Fruit fly (Drosophila melanogaster) whole organism, embryonic: Measurements from ENCODE around the gene CG43095.

ENCODE experiments used
- Ada2b ChIP-seq: fragments of 200-800 bp; sonication (Bioruptor generic); IDR thresholded peaks from 2 replicates; pipeline ENCODE4 v1.3.6; 2022; ENCODE audit warnings: missing biosample characterization, missing genetic modification characterization
- Awh ChIP-seq: fragments of 200-800 bp; sonication (Bioruptor generic); IDR thresholded peaks from 2 replicates; pipeline ENCODE4, ENCODE4 v1.3.6; 2022; ENCODE audit warnings: missing biosample characterization, missing genetic modification characterization
- BtbVII ChIP-seq: fragments of 200-800 bp; sonication (Bioruptor generic); optimal IDR thresholded peaks from 3 replicates; lab custom pipeline; 2017; ENCODE audit warnings: missing biosample characterization, mild to moderate bottlenecking, missing genetic modification characterization
- C15 ChIP-seq: fragments of 200-800 bp; sonication (Bioruptor generic); IDR thresholded peaks from 3 replicates; pipeline ENCODE4 v1.3.6; 2022; ENCODE audit warnings: missing biosample characterization, missing genetic modification characterization
- CG1024 ChIP-seq: fragments of 200-800 bp; sonication (Bioruptor generic); IDR thresholded peaks from 2 replicates; pipeline ENCODE4 v1.3.6; 2022; ENCODE audit warnings: missing biosample characterization, missing genetic modification characterization
- CG10959 ChIP-seq: fragments of 200-800 bp; sonication (Bioruptor generic); IDR thresholded peaks from 2 replicates; pipeline ENCODE4 v1.3.6; 2022; ENCODE audit warnings: missing biosample characterization, missing genetic modification characterization
- CG10979 ChIP-seq: fragments of 200-800 bp; sonication (Bioruptor generic); optimal IDR thresholded peaks from 2 replicates; lab custom pipeline; 2018; ENCODE audit warnings: missing biosample characterization, mild to moderate bottlenecking, missing genetic modification characterization, moderate library complexity
- CG11456 ChIP-seq: fragments of 200-800 bp; sonication (Bioruptor generic); IDR thresholded peaks from 3 replicates; pipeline ENCODE4 v1.3.6; 2022; ENCODE audit warnings: missing biosample characterization, missing genetic modification characterization
- CG12659 ChIP-seq: fragments of 200-800 bp; sonication (Bioruptor generic); optimal IDR thresholded peaks from 3 replicates; lab custom pipeline; 2017; ENCODE audit warnings: mild to moderate bottlenecking, missing biosample characterization, missing genetic modification reagents, missing genetic modification characterization
- CG15696 ChIP-seq: fragments of 200-800 bp; sonication (Bioruptor generic); optimal IDR thresholded peaks from 2 replicates; lab custom pipeline; 2019; ENCODE audit warnings: missing biosample characterization, mild to moderate bottlenecking, missing genetic modification characterization, moderate library complexity
- CG1602 ChIP-seq: fragments of 200-800 bp; sonication (Bioruptor generic); optimal IDR thresholded peaks from 3 replicates; lab custom pipeline; 2016; ENCODE audit warnings: missing biosample characterization, missing genetic modification characterization
- CG1603 ChIP-seq: fragments of 200-800 bp; sonication (Bioruptor generic); optimal IDR thresholded peaks from 2 replicates; lab custom pipeline; 2019; ENCODE audit warnings: missing biosample characterization, mild to moderate bottlenecking, missing genetic modification characterization, moderate library complexity
- CG1832 ChIP-seq: fragments of 200-800 bp; sonication (Bioruptor generic); optimal IDR thresholded peaks from 2 replicates; lab custom pipeline; 2017; ENCODE audit warnings: missing biosample characterization, mild to moderate bottlenecking, missing genetic modification characterization, inconsistent platforms
- CG2199 ChIP-seq: fragments of 200-800 bp; sonication (Bioruptor generic); IDR thresholded peaks from 3 replicates; pipeline ENCODE4 v1.3.6; 2022; ENCODE audit warnings: missing biosample characterization, missing genetic modification characterization
- CG31365 ChIP-seq: fragments of 200-800 bp; sonication (Bioruptor generic); optimal IDR thresholded peaks from 2 replicates; lab custom pipeline; 2018; ENCODE audit warnings: missing biosample characterization, mild to moderate bottlenecking, missing genetic modification characterization
- CG32767 ChIP-seq: fragments of 200-800 bp; sonication (Bioruptor generic); IDR thresholded peaks from 2 replicates; pipeline ENCODE4 v1.3.6; 2022; ENCODE audit warnings: missing biosample characterization, missing genetic modification characterization
- CG3847 ChIP-seq: fragments of 200-800 bp; sonication (Bioruptor generic); IDR thresholded peaks from 2 replicates; pipeline ENCODE4 v1.3.6; 2022; ENCODE audit warnings: missing biosample characterization, missing genetic modification characterization
- CG4617 ChIP-seq: fragments of 200-800 bp; sonication (Bioruptor generic); optimal IDR thresholded peaks from 3 replicates; lab custom pipeline; 2016; ENCODE audit warnings: missing biosample characterization, missing genetic modification characterization, borderline replicate concordance
- CG5245 ChIP-seq: fragments of 200-800 bp; sonication (Bioruptor generic); optimal IDR thresholded peaks from 3 replicates; lab custom pipeline; 2016; ENCODE audit warnings: missing biosample characterization, missing genetic modification characterization
- CG6689 ChIP-seq: fragments of 200-800 bp; sonication (Bioruptor generic); IDR thresholded peaks from 2 replicates; pipeline ENCODE4 v1.3.6; 2022; ENCODE audit warnings: missing biosample characterization, missing genetic modification characterization
- CG7963 ChIP-seq: fragments of 200-800 bp; sonication (Bioruptor generic); IDR thresholded peaks from 3 replicates; pipeline ENCODE4 v1.3.6; 2022; ENCODE audit warnings: missing biosample characterization, missing genetic modification characterization; ENCODE audit not compliant: partially characterized antibody
- CG8765 ChIP-seq: fragments of 200-800 bp; sonication (Bioruptor generic); IDR thresholded peaks from 2 replicates; pipeline ENCODE4 v1.3.6; 2022; ENCODE audit warnings: missing biosample characterization, missing genetic modification characterization
- Camta ChIP-seq: fragments of 200-800 bp; sonication (Bioruptor generic); optimal IDR thresholded peaks from 2 replicates; lab custom pipeline; 2016; ENCODE audit warnings: missing biosample characterization, missing genetic modification characterization
- Chrac-16 ChIP-seq: fragments of 200-800 bp; sonication (Bioruptor generic); optimal IDR thresholded peaks from 3 replicates; lab custom pipeline; 2016; ENCODE audit warnings: missing biosample characterization, missing genetic modification characterization
- Dip2 ChIP-seq: fragments of 200-800 bp; sonication (Bioruptor generic); IDR thresholded peaks from 2 replicates; pipeline ENCODE4 v1.3.6; 2022; ENCODE audit warnings: missing biosample characterization, missing genetic modification characterization
- Dref ChIP-seq: fragments of 200-800 bp; sonication (Bioruptor generic); IDR thresholded peaks from 2 replicates; pipeline ENCODE4 v1.3.6; 2022; ENCODE audit warnings: missing biosample characterization, missing genetic modification characterization
- Ets97D ChIP-seq: fragments of 200-800 bp; sonication (Bioruptor generic); optimal IDR thresholded peaks from 3 replicates; lab custom pipeline; 2016; ENCODE audit warnings: missing biosample characterization, missing genetic modification characterization
- H2.0 ChIP-seq: fragments of 200-800 bp; sonication (Bioruptor generic); IDR thresholded peaks from 2 replicates; pipeline ENCODE4 v1.3.6; 2022; ENCODE audit warnings: missing biosample characterization, missing genetic modification characterization
- Hr3 ChIP-seq: fragments of 200-800 bp; sonication (Bioruptor generic); optimal IDR thresholded peaks from 3 replicates; lab custom pipeline; 2016; ENCODE audit warnings: missing biosample characterization, missing genetic modification characterization
- Myb ChIP-seq: fragments of 200-800 bp; sonication (Bioruptor generic); optimal IDR thresholded peaks from 2 replicates; lab custom pipeline; 2016; ENCODE audit warnings: missing biosample characterization, missing genetic modification characterization
- Nf-YA ChIP-seq: fragments of 200-800 bp; sonication (Bioruptor generic); IDR thresholded peaks from 2 replicates; pipeline ENCODE4 v1.3.6; 2022; ENCODE audit warnings: missing biosample characterization, missing genetic modification characterization
- Sry-β ChIP-seq: fragments of 200-800 bp; sonication (Bioruptor generic); optimal IDR thresholded peaks from 2 replicates; lab custom pipeline; 2018; ENCODE audit warnings: missing biosample characterization, mild to moderate bottlenecking, missing genetic modification characterization, moderate library complexity
- Taf1 ChIP-seq: fragments of 200-800 bp; sonication (Bioruptor generic); IDR thresholded peaks from 2 replicates; pipeline ENCODE4 v1.3.6; 2022; ENCODE audit warnings: missing biosample characterization, missing genetic modification characterization
- Xrp1 ChIP-seq: fragments of 200-800 bp; sonication (Bioruptor generic); IDR thresholded peaks from 2 replicates; pipeline ENCODE4 v1.3.6; 2022; ENCODE audit warnings: missing biosample characterization, missing genetic modification characterization
- bowl ChIP-seq: fragments of 200-800 bp; sonication (Bioruptor generic); IDR thresholded peaks from 2 replicates; pipeline ENCODE4 v1.3.6; 2022; ENCODE audit warnings: missing biosample characterization, missing genetic modification characterization
- cas ChIP-seq: fragments of 200-800 bp; sonication (Bioruptor generic); IDR thresholded peaks from 2 replicates; pipeline ENCODE4 v1.3.6; 2022; ENCODE audit warnings: missing biosample characterization, missing genetic modification characterization
- crp ChIP-seq, 2 experiments: fragments of 200-800 bp; sonication (Bioruptor generic); optimal IDR thresholded peaks; 2 replicates in 1 of 2; 3 replicates in 1 of 2; lab custom pipeline; 2017; ENCODE audit warnings: missing biosample characterization in 2 of 2, missing genetic modification characterization in 2 of 2, mild to moderate bottlenecking in 1 of 2, moderate library complexity in 1 of 2
- dan ChIP-seq: fragments of 200-800 bp; sonication (Bioruptor generic); IDR thresholded peaks from 2 replicates; pipeline ENCODE4 v1.3.6; 2022; ENCODE audit warnings: missing biosample characterization, missing genetic modification characterization
- dimm ChIP-seq: fragments of 200-800 bp; sonication (Bioruptor generic); IDR thresholded peaks from 2 replicates; pipeline ENCODE4 v1.3.6; 2022; ENCODE audit warnings: missing biosample characterization, missing genetic modification characterization
- eve ChIP-seq, 2 experiments: fragments of >200 bp; optimal IDR thresholded peaks; 2 replicates each; lab custom pipeline; 2017; ENCODE audit warnings: missing biosample characterization in 2 of 2, missing genetic modification characterization in 2 of 2
- her ChIP-seq: fragments of 200-800 bp; sonication (Bioruptor generic); optimal IDR thresholded peaks from 2 replicates; lab custom pipeline; 2016; ENCODE audit warnings: missing biosample characterization, missing genetic modification characterization
- jing ChIP-seq: fragments of 200-800 bp; sonication (Bioruptor generic); optimal IDR thresholded peaks from 2 replicates; lab custom pipeline; 2018; ENCODE audit warnings: missing biosample characterization, mild to moderate bottlenecking, missing genetic modification characterization
- kay ChIP-seq: fragments of 200-800 bp; sonication (Bioruptor generic); optimal IDR thresholded peaks from 2 replicates; lab custom pipeline; 2016; ENCODE audit warnings: missing biosample characterization, missing genetic modification characterization
- nau ChIP-seq: fragments of 200-800 bp; sonication (Bioruptor generic); optimal IDR thresholded peaks from 3 replicates; lab custom pipeline; 2017; ENCODE audit warnings: missing biosample characterization, mild to moderate bottlenecking, missing genetic modification characterization, missing genetic modification reagents
- oc ChIP-seq: fragments of 200-800 bp; sonication (Bioruptor generic); optimal IDR thresholded peaks from 2 replicates; lab custom pipeline; 2018; ENCODE audit warnings: missing biosample characterization, mild to moderate bottlenecking, missing genetic modification characterization, moderate library complexity
- ranshi ChIP-seq: fragments of 200-800 bp; sonication (Bioruptor generic); IDR thresholded peaks from 2 replicates; pipeline ENCODE4 v1.3.6; 2022; ENCODE audit warnings: missing biosample characterization, missing genetic modification characterization
- sna ChIP-seq: fragments of 200-800 bp; sonication (Bioruptor generic); IDR thresholded peaks from 2 replicates; pipeline ENCODE4 v1.3.6; 2022; ENCODE audit warnings: missing biosample characterization, missing genetic modification characterization; ENCODE audit not compliant: partially characterized antibody
- tx ChIP-seq: fragments of 200-800 bp; sonication (Bioruptor generic); optimal IDR thresholded peaks from 2 replicates; lab custom pipeline; 2016; ENCODE audit warnings: missing biosample characterization, missing genetic modification characterization
- wdn ChIP-seq: fragments of 200-800 bp; sonication (Bioruptor generic); IDR thresholded peaks from 2 replicates; pipeline ENCODE4 v1.3.6; 2022; ENCODE audit warnings: missing biosample characterization, missing genetic modification characterization

CG43095 gene

dm6 chr3R:22753895-22754774 lies 17.4 kb downstream of the CG43095 start (continued):
- TF ChIP-seq CG2199 (GFP tag; lab: Robert Waterston, UW), result peak; percentile 47; the same call in 1 of the 3 replicates
- no peak for TF ChIP-seq CG15696 (tag; lab: Kevin White, UChicago)
- TF ChIP-seq cas (GFP tag; lab: Robert Waterston, UW), result 0 out of 2 replicates have a peak, but pooled peaks have one; percentile 25
- no peak for TF ChIP-seq oc (tag; lab: Kevin White, UChicago)
- no peak for TF ChIP-seq dimm (GFP tag; lab: Robert Waterston, UW)
- TF ChIP-seq C15 (GFP tag; lab: Robert Waterston, UW), result no peak
- TF ChIP-seq H2.0 (GFP tag; lab: Robert Waterston, UW), result peak; percentile 58
- no peak for TF ChIP-seq eve (GFP tag; optimal IDR thresholded peaks at IDR 0.05; lab: Kevin White, UChicago)
- peak; percentile 57 for TF ChIP-seq Ada2b (GFP tag; lab: Robert Waterston, UW)
- no peak for TF ChIP-seq CG7963 (GFP tag; lab: Robert Waterston, UW)
- TF ChIP-seq CG1024, result no peak
- peak; percentile 70; the same call in 1 of the 2 replicates for TF ChIP-seq CG32767 (GFP tag; lab: Robert Waterston, UW)
- no peak for TF ChIP-seq nau (GFP tag; lab: Kevin White, UChicago)
- no peak for TF ChIP-seq tx (GFP tag; lab: Kevin White, UChicago)
- TF ChIP-seq CG1602 (GFP tag; lab: Kevin White, UChicago), result peak; percentile 43
- no peak for TF ChIP-seq Sry-β
- peak; percentile 41; the same call in 1 of the 2 replicates for TF ChIP-seq CG3847 (GFP tag; lab: Robert Waterston, UW)
- no peak for TF ChIP-seq Ets97D (GFP tag; lab: Kevin White, UChicago)
- TF ChIP-seq Hr3 (GFP tag; lab: Kevin White, UChicago), result peak; percentile 60
- TF ChIP-seq CG8765 (GFP tag; lab: Robert Waterston, UW), result no peak
- no peak for TF ChIP-seq Dip2 (GFP tag; lab: Robert Waterston, UW)
- peak; percentile 17 for TF ChIP-seq Myb (GFP tag; lab: Kevin White, UChicago)
- peak; percentile 19; the same call in 1 of the 2 replicates for TF ChIP-seq sna (GFP tag; lab: Robert Waterston, UW)
- TF ChIP-seq Nf-YA, result no peak
- TF ChIP-seq CG31365, result no peak
- TF ChIP-seq ranshi (GFP tag; lab: Robert Waterston, UW), result 0 out of 2 replicates have a peak, but pooled peaks have one; percentile 16
- TF ChIP-seq CG6689, result 0 out of 2 replicates have a peak, but pooled peaks have one; percentile 4
- TF ChIP-seq kay (GFP tag; lab: Kevin White, UChicago), result no peak
- peak; percentile 53 for TF ChIP-seq BtbVII (GFP tag; lab: Kevin White, UChicago)
- TF ChIP-seq CG1603 (tag; lab: Kevin White, UChicago), result peak; percentile 31
- 0 out of 2 replicates have a peak, but pooled peaks have one; percentile 20 for TF ChIP-seq Awh (GFP tag; lab: Robert Waterston, UW)
- TF ChIP-seq Chrac-16 (GFP tag; lab: Kevin White, UChicago), result peak; percentile 26
- peak; percentile 33 for TF ChIP-seq CG5245 (GFP tag; lab: Kevin White, UChicago)
- TF ChIP-seq CG11456 (GFP tag; lab: Robert Waterston, UW), result peak; percentile 77
- TF ChIP-seq crp (GFP tag; optimal IDR thresholded peaks at IDR 0.05; lab: Kevin White, UChicago), result peak in 1 of 2 experiments; percentile 1
- TF ChIP-seq CG12659 (GFP tag; lab: Kevin White, UChicago), result peak; percentile 74
- peak; percentile 39; the same call in 1 of the 2 replicates for TF ChIP-seq Xrp1 (GFP tag; lab: Robert Waterston, UW)
- TF ChIP-seq jing, result peak; percentile 31
- peak; percentile 55 for TF ChIP-seq CG10979 (tag; lab: Kevin White, UChicago)
- TF ChIP-seq dan (GFP tag; lab: Robert Waterston, UW), result no peak
- no peak for TF ChIP-seq CG4617
- 0 out of 2 replicates have a peak, but pooled peaks have one; percentile 11 for TF ChIP-seq Dref (GFP tag; lab: Robert Waterston, UW)
- TF ChIP-seq Camta (GFP tag; lab: Kevin White, UChicago), result peak; percentile 64
- TF ChIP-seq her, result peak; percentile 27
- TF ChIP-seq wdn, result peak; percentile 35; the same call in 1 of the 2 replicates
- TF ChIP-seq Taf1, result no peak
- TF ChIP-seq CG10959 (GFP tag; lab: Robert Waterston, UW), result peak; percentile 17
- no peak for TF ChIP-seq CG1832 (GFP tag; lab: Kevin White, UChicago)
- TF ChIP-seq bowl (GFP tag; lab: Robert Waterston, UW), result peak; percentile 53; the same call in 1 of the 2 replicates
